Fruit fly (Drosophila melanogaster) S2 (cell line): ENCODE measurements around the gene p.

Source experiments
- CG8478 ChIP-seq: fragments of >200 bp; optimal IDR thresholded peaks from 2 replicates; lab custom pipeline; 2018
- CTCF ChIP-seq, 2 experiments: fragments of >200 bp; optimal IDR thresholded peaks; 2 replicates each; lab custom pipeline; 2018

DNA sequence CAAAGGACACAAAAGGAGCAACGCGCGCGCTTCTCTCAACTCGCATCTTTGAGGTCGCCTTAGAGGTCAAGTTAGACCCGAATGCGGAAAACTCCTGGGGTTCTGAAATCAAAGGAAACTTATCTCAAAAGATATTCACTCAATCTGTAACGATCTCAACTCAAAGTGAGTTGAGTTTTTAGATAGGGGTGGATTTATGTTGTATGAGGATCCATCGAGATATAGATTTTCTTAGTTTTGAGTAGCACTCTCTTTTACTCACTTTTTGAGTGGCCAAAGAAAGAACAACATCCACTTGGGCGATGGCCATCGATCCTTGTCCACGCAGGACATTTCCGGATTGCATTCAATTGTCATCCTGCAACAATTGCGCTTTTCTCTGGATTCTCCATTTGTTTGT is 10.1 kb upstream of the p start:
- TF ChIP-seq CTCF (optimal IDR thresholded peaks at IDR 0.05; lab: Kevin White, UChicago) (no peak), CG8478 (lab: Kevin White, UChicago) (no peak)
